Fruit fly (Drosophila melanogaster): ENCODE results near the gene Ssdp.

Ssdp gene

dm6 chr3R:18220211-18220749, 20.9 kb upstream of the Ssdp start, which contains the start of the genes CG7988 and CG7183 (continued):
- TF ChIP-seq NK7.1 (GFP tag; optimal IDR thresholded peaks at IDR 0.05), result peak; percentile 88
- TF ChIP-seq H15 (GFP tag; IDR thresholded peaks at IDR 0.05), result peak; percentile 98
- peak; percentile 99 for TF ChIP-seq CG17328 (GFP tag; IDR thresholded peaks at IDR 0.05)
- TF ChIP-seq CG12071 (GFP tag; optimal IDR thresholded peaks at IDR 0.05), result peak; percentile 83
- peak; percentile 99 for TF ChIP-seq CG7839 (tag; optimal IDR thresholded peaks at IDR 0.05)
- TF ChIP-seq seq (GFP tag; IDR thresholded peaks at IDR 0.05), result peak; percentile 96
- TF ChIP-seq CG17186 (GFP tag; optimal IDR thresholded peaks at IDR 0.05), result peak; percentile 80
- peak; percentile 96 for TF ChIP-seq pum (GFP tag; optimal IDR thresholded peaks at IDR 0.05)
- peak; percentile 99 for TF ChIP-seq ro (GFP tag; IDR thresholded peaks at IDR 0.05)
- peak; percentile 96 for TF ChIP-seq bcd (GFP tag; optimal IDR thresholded peaks at IDR 0.05)
- peak; percentile 96 for TF ChIP-seq CG18619 (GFP tag; optimal IDR thresholded peaks at IDR 0.05)
- peak; percentile 48; the same call in 1 of the 4 replicates for TF ChIP-seq Dll (GFP tag; IDR thresholded peaks at IDR 0.05; ENCODE audit: partially characterized antibody)
- peak; percentile 98 for TF ChIP-seq Drgx (GFP tag; IDR thresholded peaks at IDR 0.05)
- peak; percentile 89 for TF ChIP-seq CG9876 (GFP tag; optimal IDR thresholded peaks at IDR 0.05)
- peak; percentile 97 for TF ChIP-seq Blimp-1 (GFP tag; optimal IDR thresholded peaks at IDR 0.05)
- peak; percentile 97 for TF ChIP-seq nerfin-1 (tag; optimal IDR thresholded peaks at IDR 0.05)
- TF ChIP-seq dmrt99B (tag; optimal IDR thresholded peaks at IDR 0.05), result peak; percentile 98
- TF ChIP-seq Sry-β (GFP tag; optimal IDR thresholded peaks at IDR 0.05), result peak; percentile 65
- TF ChIP-seq ems (GFP tag; optimal IDR thresholded peaks at IDR 0.05), result peak; percentile 93
- TF ChIP-seq wek (GFP tag; optimal IDR thresholded peaks at IDR 0.05), result peak; percentile 68
- peak; percentile 98 for TF ChIP-seq CG32767 (GFP tag; IDR thresholded peaks at IDR 0.05)
- TF ChIP-seq Max (GFP tag; optimal IDR thresholded peaks at IDR 0.05), result peak; percentile 96
- TF ChIP-seq ham (GFP tag; IDR thresholded peaks at IDR 0.05), result peak; percentile 91
- TF ChIP-seq CG8359 (GFP tag; optimal IDR thresholded peaks at IDR 0.05; ENCODE audit: borderline replicate concordance), result peak; percentile 80
- TF ChIP-seq HLHmδ (GFP tag; optimal IDR thresholded peaks at IDR 0.05), result no peak
- TF ChIP-seq Dip3 (GFP tag; optimal IDR thresholded peaks at IDR 0.05), result peak; percentile 94
- TF ChIP-seq tap (tag; optimal IDR thresholded peaks at IDR 0.05), result peak; percentile 97
- TF ChIP-seq CHES-1-like (GFP tag; optimal IDR thresholded peaks at IDR 0.05), result peak; percentile 93
- TF ChIP-seq CG3995 (GFP tag; optimal IDR thresholded peaks at IDR 0.05), result peak; percentile 71
- TF ChIP-seq CG15514 (GFP tag; optimal IDR thresholded peaks at IDR 0.05), result peak; percentile 85
- peak; percentile 92 for TF ChIP-seq CG4854 (GFP tag; optimal IDR thresholded peaks at IDR 0.05)
- peak; percentile 99 for TF ChIP-seq slbo (GFP tag; IDR thresholded peaks at IDR 0.05)
- peak; percentile 96 for TF ChIP-seq cato (GFP tag; optimal IDR thresholded peaks at IDR 0.05; ENCODE audit: borderline replicate concordance)
- peak; percentile 97 for TF ChIP-seq Sox100B (GFP tag; optimal IDR thresholded peaks at IDR 0.05)
- peak; percentile 89 for TF ChIP-seq scrt (GFP tag; optimal IDR thresholded peaks at IDR 0.05)
- peak; percentile 96 for TF ChIP-seq CG12769 (tag; optimal IDR thresholded peaks at IDR 0.05)
- peak; percentile 96 for TF ChIP-seq CG14050 (GFP tag; IDR thresholded peaks at IDR 0.05)
- no peak for TF ChIP-seq inv (GFP tag; IDR thresholded peaks at IDR 0.05; ENCODE audit: partially characterized antibody)
- TF ChIP-seq gfzf (GFP tag; optimal IDR thresholded peaks at IDR 0.05), result peak; percentile 56
- peak; percentile 90 for TF ChIP-seq CG2116 (GFP tag; optimal IDR thresholded peaks at IDR 0.05)
- peak; percentile 97 for TF ChIP-seq CG11456 (GFP tag; IDR thresholded peaks at IDR 0.05)
- peak; percentile 94 for TF ChIP-seq Asciz (GFP tag; optimal IDR thresholded peaks at IDR 0.05)
- peak; percentile 94 to 98 for TF ChIP-seq Hr51 (GFP tag; optimal IDR thresholded peaks at IDR 0.05)
- TF ChIP-seq HmgD (GFP tag; optimal IDR thresholded peaks at IDR 0.05), result peak; percentile 31
- TF ChIP-seq CG9727 (GFP tag; optimal IDR thresholded peaks at IDR 0.05), result peak; percentile 98
- peak; percentile 95 for TF ChIP-seq dan (GFP tag; IDR thresholded peaks at IDR 0.05)
- peak; percentile 70 for TF ChIP-seq p53 (GFP tag; optimal IDR thresholded peaks at IDR 0.05)
- TF ChIP-seq Hr39 (optimal IDR thresholded peaks at IDR 0.05), result no peak
- TF ChIP-seq yki (optimal IDR thresholded peaks at IDR 0.05), result no peak
- peak; percentile 66 for TF ChIP-seq TFAM (GFP tag; optimal IDR thresholded peaks at IDR 0.05)

Data from whole organism, embryonic.